Worm (Caenorhabditis elegans) whole organism, L4 larva: Measurements from ENCODE around the gene timm-17B.2.
"Not testable (repeated sequence)": the region's sequence is repeated elsewhere in the genome, so short reads cannot be mapped to it uniquely, and the experiment has no call there.

Experiments used
- D1046.2 ChIP-seq: fragments of 200-800 bp; sonication (Bioruptor generic); IDR thresholded peaks from 2 replicates; pipeline ENCODE4 v1.3.6; 2022; ENCODE audit warnings: missing genetic modification characterization, missing compliant biosample characterization
- F10B5.3 ChIP-seq: sonication (generic microtip); optimal IDR thresholded peaks from 2 replicates; lab custom pipeline; 2016; ENCODE audit warnings: mild to moderate bottlenecking, missing genetic modification characterization, missing compliant biosample characterization
- F26F4.8 ChIP-seq: fragments of 200-800 bp; sonication (Bioruptor generic); conservative IDR thresholded peaks from 2 replicates; pipeline ENCODE4 v1.3.6; 2022; ENCODE audit warnings: missing genetic modification characterization, missing compliant biosample characterization
- F44E2.7 ChIP-seq: fragments of 200-800 bp; sonication (Bioruptor generic); IDR thresholded peaks from 2 replicates; pipeline ENCODE4 v2.1.2; 2022; ENCODE audit warnings: missing genetic modification characterization, missing compliant biosample characterization
- Y105C5A.15 ChIP-seq: fragments of 200-800 bp; sonication (Bioruptor generic); IDR thresholded peaks from 2 replicates; pipeline ENCODE4 v1.3.6; 2022; ENCODE audit warnings: missing genetic modification characterization, missing compliant biosample characterization
- Y48G9A.11 ChIP-seq: fragments of 200-800 bp; sonication (Bioruptor generic); IDR thresholded peaks from 2 replicates; pipeline ENCODE4 v1.3.6; 2022; ENCODE audit warnings: missing genetic modification reagents, missing genetic modification characterization, missing compliant biosample characterization
- Y5F2A.4 ChIP-seq: fragments of 200-800 bp; sonication (Bioruptor generic); optimal IDR thresholded peaks from 2 replicates; lab custom pipeline; 2018; ENCODE audit warnings: mild to moderate bottlenecking, missing genetic modification characterization, missing compliant biosample characterization
- ZK337.2 ChIP-seq: fragments of 200-800 bp; sonication (Bioruptor generic); IDR thresholded peaks from 2 replicates; pipeline ENCODE4 v1.3.6; 2022; ENCODE audit warnings: missing genetic modification reagents, missing genetic modification characterization, missing compliant biosample characterization
- aha-1 ChIP-seq: fragments of 150-350 bp; peaks from one replicate; lab custom pipeline; 2014; ENCODE audit warnings: missing biosample characterization, missing genetic modification characterization
- arid-1 ChIP-seq: fragments of 200-800 bp; sonication (Bioruptor generic); conservative IDR thresholded peaks from 2 replicates; pipeline ENCODE4 v1.3.6; 2022; ENCODE audit warnings: missing genetic modification reagents, missing genetic modification characterization, missing compliant biosample characterization
- ceh-44 ChIP-seq: fragments of 200-800 bp; sonication (Bioruptor generic); IDR thresholded peaks from 2 replicates; pipeline ENCODE4 v1.3.6; 2022; ENCODE audit warnings: missing genetic modification reagents, missing genetic modification characterization, missing compliant biosample characterization
- ctbp-1 ChIP-seq: fragments of 200-800 bp; sonication (Bioruptor generic); IDR thresholded peaks from 2 replicates; pipeline ENCODE4 v1.3.6; 2022; ENCODE audit warnings: missing genetic modification reagents, missing genetic modification characterization, missing compliant biosample characterization
- dmd-6 ChIP-seq: fragments of 200-800 bp; sonication (Bioruptor generic); IDR thresholded peaks from 2 replicates; pipeline ENCODE4 v1.3.6; 2022; ENCODE audit warnings: missing genetic modification reagents, missing genetic modification characterization, missing compliant biosample characterization
- dmd-8 ChIP-seq: fragments of 200-800 bp; sonication (Bioruptor generic); IDR thresholded peaks from 2 replicates; pipeline ENCODE4 v1.3.6; 2022; ENCODE audit warnings: missing genetic modification characterization, missing compliant biosample characterization
- duxl-1 ChIP-seq: sonication (generic microtip); optimal IDR thresholded peaks from 2 replicates; lab custom pipeline; 2016; ENCODE audit warnings: mild to moderate bottlenecking, missing genetic modification characterization, moderate library complexity, missing compliant biosample characterization; ENCODE audit not compliant: poor library complexity
- egl-43 ChIP-seq: fragments of 200-800 bp; sonication (Bioruptor generic); IDR thresholded peaks from 2 replicates; pipeline ENCODE4 v1.3.6; 2022; ENCODE audit warnings: missing genetic modification reagents, missing genetic modification characterization, missing compliant biosample characterization
- fkh-10 ChIP-seq: fragments of 150-350 bp; optimal IDR thresholded peaks from 2 replicates; lab custom pipeline; 2014; ENCODE audit warnings: missing biosample characterization, missing genetic modification reagents, missing genetic modification characterization
- hif-1 ChIP-seq, 2 experiments: sonication (generic microtip); optimal IDR thresholded peaks; 2 replicates each; lab custom pipeline; 2016 to 2017; ENCODE audit warnings: missing compliant biosample characterization in 2 of 2, missing genetic modification characterization in 2 of 2, missing genetic modification reagents in 2 of 2, missing genotype in 2 of 2, mild to moderate bottlenecking in 1 of 2
- lim-7 ChIP-seq: fragments of 200-800 bp; sonication (Bioruptor generic); IDR thresholded peaks from 2 replicates; pipeline ENCODE4 v1.3.6; 2022; ENCODE audit warnings: missing genetic modification characterization, missing compliant biosample characterization
- lin-1 ChIP-seq: fragments of 200-800 bp; sonication (Bioruptor generic); IDR thresholded peaks from 2 replicates; pipeline ENCODE4 v1.3.6; 2022; ENCODE audit warnings: missing genetic modification reagents, missing genetic modification characterization, missing compliant biosample characterization
- lin-13 ChIP-seq: fragments of 150-350 bp; optimal IDR thresholded peaks from 2 replicates; lab custom pipeline; 2014; ENCODE audit warnings: missing biosample characterization, missing genetic modification reagents, missing genetic modification characterization
- lin-38 ChIP-seq: fragments of 200-800 bp; sonication (Bioruptor generic); IDR thresholded peaks from 2 replicates; pipeline ENCODE4 v1.3.6; 2022; ENCODE audit warnings: missing genetic modification reagents, missing genetic modification characterization, missing compliant biosample characterization
- madf-5 ChIP-seq, 2 experiments: fragments of 200-800 bp; sonication (Bioruptor generic); IDR thresholded peaks; 2 replicates each; pipeline ENCODE4 v1.3.6; 2022; ENCODE audit warnings: missing compliant biosample characterization in 2 of 2, missing genetic modification characterization in 2 of 2
- madf-9 ChIP-seq: fragments of 200-800 bp; sonication (Bioruptor generic); conservative IDR thresholded peaks from 2 replicates; pipeline ENCODE4 v1.3.6; 2022; ENCODE audit warnings: missing genetic modification reagents, missing genetic modification characterization, missing compliant biosample characterization
- mdt-29 ChIP-seq: fragments of 200-800 bp; sonication (Bioruptor generic); IDR thresholded peaks from 2 replicates; pipeline ENCODE4 v1.3.6; 2022; ENCODE audit warnings: missing genetic modification reagents, missing genetic modification characterization, missing compliant biosample characterization
- nhr-25 ChIP-seq: sonication (generic microtip); optimal IDR thresholded peaks from 2 replicates; lab custom pipeline; 2017; ENCODE audit warnings: missing genetic modification characterization, mild to moderate bottlenecking, missing compliant biosample characterization, antibody characterized with exemption, moderate library complexity, borderline replicate concordance; ENCODE audit not compliant: insufficient read depth
- nhr-41 ChIP-seq: fragments of 200-800 bp; sonication (Bioruptor generic); IDR thresholded peaks from 2 replicates; pipeline ENCODE4 v1.3.6; 2022; ENCODE audit warnings: missing genetic modification reagents, missing genetic modification characterization, missing compliant biosample characterization
- nhr-77 ChIP-seq: fragments of 150-350 bp; optimal IDR thresholded peaks from 2 replicates; lab custom pipeline; 2014; ENCODE audit warnings: missing biosample characterization, missing genetic modification characterization
- pha-4 ChIP-seq, 2 experiments: fragments of 150-350 bp in 1 of 2; fragments of 200-800 bp in 1 of 2; sonication (Bioruptor generic) in 1 of 2; IDR thresholded peaks in 1 of 2; optimal IDR thresholded peaks in 1 of 2; 2 replicates each; pipeline versions ENCODE4 v1.3.6 to Lab custom; 2014 to 2022; ENCODE audit warnings: missing genetic modification characterization in 2 of 2, missing genetic modification reagents in 2 of 2, missing biosample characterization in 1 of 2, missing compliant biosample characterization in 1 of 2
- saeg-2 ChIP-seq: fragments of 200-800 bp; sonication (Bioruptor generic); IDR thresholded peaks from 2 replicates; pipeline ENCODE4 v1.3.6; 2022; ENCODE audit warnings: missing genetic modification reagents, missing genetic modification characterization, missing compliant biosample characterization
- snpc-1.2 ChIP-seq: fragments of 200-800 bp; sonication (Bioruptor generic); IDR thresholded peaks from 2 replicates; pipeline ENCODE4 v1.3.6; 2022; ENCODE audit warnings: missing genetic modification reagents, missing genetic modification characterization, missing compliant biosample characterization
- tra-1 ChIP-seq: fragments of 200-800 bp; sonication (Bioruptor generic); IDR thresholded peaks from 2 replicates; pipeline ENCODE4 v1.3.6; 2022; ENCODE audit warnings: missing genetic modification reagents, missing genetic modification characterization, missing compliant biosample characterization
- vab-7 ChIP-seq: fragments of 200-800 bp; sonication (Bioruptor generic); IDR thresholded peaks from 2 replicates; pipeline ENCODE4 v1.3.6; 2022; ENCODE audit warnings: missing genetic modification reagents, missing genetic modification characterization, missing compliant biosample characterization

Gene timm-17B.2

DNA sequence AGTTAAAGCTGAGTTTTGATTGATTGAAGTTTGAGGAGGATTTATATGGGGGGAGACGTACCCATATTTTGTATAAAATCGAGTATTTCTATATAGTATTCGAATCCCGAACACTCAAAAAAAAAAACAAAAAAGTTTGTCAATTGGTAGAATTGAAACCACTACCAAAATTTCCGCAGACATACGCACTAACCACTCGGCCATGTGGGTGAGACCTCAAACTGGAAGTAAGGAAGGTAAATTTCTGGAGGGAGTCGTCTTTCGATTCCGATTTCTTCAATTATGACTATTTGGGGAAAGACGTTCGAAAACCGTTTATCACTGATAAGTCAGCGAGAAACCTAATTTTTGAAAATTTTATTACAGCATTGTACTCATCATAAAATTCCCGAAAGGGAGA, 16.1 kb downstream of the timm-17B.2 start:
- TF ChIP-seq Y48G9A.11 (GFP tag; lab: Robert Waterston, UW) (peak; percentile 50), D1046.2 (GFP tag; lab: Robert Waterston, UW) (peak; percentile 88; the same call in 1 of the 2 replicates), lin-38 (peak; percentile 71), ZK337.2 (GFP tag; lab: Robert Waterston, UW) (peak; percentile 78), vab-7 (GFP tag; lab: Robert Waterston, UW) (peak; percentile 71), Y105C5A.15 (GFP tag; lab: Robert Waterston, UW) (peak; percentile 78; the same call in 1 of the 2 replicates), lin-1 (peak; percentile 63), saeg-2 (0 out of 2 replicates have a peak, but pooled peaks have one; percentile 20), F26F4.8 (GFP tag; lab: Robert Waterston, UW) (peak; percentile 90), dmd-8 (GFP tag; lab: Robert Waterston, UW) (peak; percentile 95), tra-1 (GFP tag; lab: Robert Waterston, UW) (0 out of 2 replicates have a peak, but pooled peaks have one; percentile 35), snpc-1.2 (peak; percentile 72; the same call in 1 of the 2 replicates), ceh-44 (GFP tag; lab: Robert Waterston, UW) (peak; percentile 66; the same call in 1 of the 2 replicates), dmd-6 (GFP tag; lab: Robert Waterston, UW) (peak; percentile 36; the same call in 1 of the 2 replicates), madf-9 (GFP tag; lab: Robert Waterston, UW) (peak; percentile 67), lim-7 (GFP tag; lab: Robert Waterston, UW) (peak; percentile 92), madf-5 (GFP tag; IDR thresholded peaks at IDR 0.05; lab: Robert Waterston, UW) (0 out of 4 replicates have a peak, but pooled peaks of 1 of the 2 experiments have one; percentile 58), ctbp-1 (GFP tag; lab: Robert Waterston, UW) (peak; percentile 69), arid-1 (GFP tag; lab: Robert Waterston, UW) (peak; percentile 81), mdt-29 (GFP tag; lab: Robert Waterston, UW) (peak; percentile 40; the same call in 1 of the 2 replicates), aha-1 (peak; percentile 5), egl-43 (GFP tag; lab: Robert Waterston, UW) (peak; percentile 86), nhr-41 (GFP tag; lab: Robert Waterston, UW) (peak; percentile 67), pha-4 (GFP tag; IDR thresholded peaks at IDR 0.05; lab: Robert Waterston, UW) (peak; percentile 80; the same call in 1 of the 2 replicates), F44E2.7 (GFP tag; lab: Robert Waterston, UW) (0 out of 2 replicates have a peak, but pooled peaks have one; percentile 19)
- not testable (repeated sequence) for TF ChIP-seq pha-4 (tag; optimal IDR thresholded peaks at IDR 0.05; lab: Kevin White, UChicago)

DNA sequence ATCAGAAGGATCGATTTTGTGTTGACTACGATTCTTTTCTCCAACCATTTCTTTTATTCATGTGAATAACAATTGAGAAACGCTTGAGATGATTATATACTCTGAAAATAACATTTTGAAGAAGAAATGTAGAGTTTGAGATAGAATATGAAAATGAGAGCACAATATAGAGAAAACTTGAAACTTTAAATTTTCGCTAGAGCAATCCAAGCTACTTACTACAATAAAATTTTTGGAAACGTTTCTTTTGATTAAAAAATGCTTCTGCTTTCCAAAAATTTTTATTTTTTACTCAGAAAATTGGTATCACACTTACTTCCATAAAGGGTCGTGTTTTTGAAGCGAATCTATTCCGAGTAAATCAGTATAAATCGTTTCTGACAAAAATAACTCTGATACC, 24.5 kb downstream of the timm-17B.2 start, which contains the start of gene M116.5:
M116.5 (minus strand) TSS at position 101 of the 400 bp plus-strand sequence.
- TF ChIP-seq duxl-1 = no peak

DNA sequence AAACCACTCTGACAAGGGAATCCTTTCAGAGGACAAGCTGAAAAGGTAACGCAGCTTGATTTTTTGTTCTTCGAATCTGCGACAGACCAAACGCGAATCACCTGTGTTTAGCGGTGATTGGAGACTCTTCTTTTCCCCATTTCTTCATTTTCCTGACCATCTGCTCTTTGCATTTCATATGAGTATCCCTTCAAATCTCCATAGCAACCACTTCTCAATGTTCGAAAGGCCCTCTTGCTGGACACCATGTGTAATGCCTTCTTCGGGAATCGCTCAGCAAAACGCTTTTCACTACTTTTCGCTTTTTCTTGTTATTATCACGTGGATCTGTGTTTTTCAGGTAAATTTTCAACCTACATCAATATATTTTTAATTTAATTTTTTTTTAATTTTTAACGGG, 30.1 kb downstream of the timm-17B.2 start, which contains the start of the genes T26A8.3 and tmem-231:
T26A8.3 (minus strand) TSS at position 101 of the 400 bp plus-strand sequence.
tmem-231 (plus strand) TSS at position 249 of the 400 bp plus-strand sequence.
- no peak for TF ChIP-seq nhr-77 (tag; lab: Kevin White, UChicago)
- no peak for TF ChIP-seq Y5F2A.4 (GFP tag; lab: Kevin White, UChicago)
- TF ChIP-seq ceh-44 (GFP tag; lab: Robert Waterston, UW) = no peak
- no peak for TF ChIP-seq F10B5.3
- no peak for TF ChIP-seq hif-1 (tag; optimal IDR thresholded peaks at IDR 0.05; lab: Kevin White, UChicago)
- no peak for TF ChIP-seq fkh-10
- TF ChIP-seq lin-13 (GFP tag; lab: Kevin White, UChicago) = no peak
- TF ChIP-seq pha-4 (GFP tag; IDR thresholded peaks at IDR 0.05; lab: Robert Waterston, UW) = no peak
- no peak for TF ChIP-seq pha-4 (tag; optimal IDR thresholded peaks at IDR 0.05; lab: Kevin White, UChicago)
- no peak for TF ChIP-seq nhr-25 (tag; lab: Kevin White, UChicago)
